Fruit fly (Drosophila melanogaster) whole organism, embryonic: ENCODE data around the gene Grasp65.

Source experiments
- Atf3 ChIP-seq: fragments of 200-800 bp; sonication (Bioruptor generic); optimal IDR thresholded peaks from 3 replicates; lab custom pipeline; 2016; ENCODE audit warnings: missing biosample characterization, missing genetic modification characterization
- C15 ChIP-seq: fragments of 200-800 bp; sonication (Bioruptor generic); IDR thresholded peaks from 3 replicates; pipeline ENCODE4 v1.3.6; 2022; ENCODE audit warnings: missing biosample characterization, missing genetic modification characterization
- CG12071 ChIP-seq: fragments of 200-800 bp; sonication (Bioruptor generic); optimal IDR thresholded peaks from 3 replicates; lab custom pipeline; 2018; ENCODE audit warnings: missing biosample characterization, mild to moderate bottlenecking, missing genetic modification characterization
- CG1529 ChIP-seq: fragments of 200-800 bp; sonication (Bioruptor generic); optimal IDR thresholded peaks from 3 replicates; lab custom pipeline; 2018; ENCODE audit warnings: missing biosample characterization, missing genetic modification characterization
- CG17186 ChIP-seq: fragments of 200-800 bp; sonication (Bioruptor generic); optimal IDR thresholded peaks from 3 replicates; lab custom pipeline; 2017; ENCODE audit warnings: missing biosample characterization, missing genetic modification reagents, missing genetic modification characterization
- CG18599 ChIP-seq: fragments of 200-800 bp; sonication (Bioruptor generic); optimal IDR thresholded peaks from 3 replicates; lab custom pipeline; 2017; ENCODE audit warnings: missing biosample characterization, missing genetic modification characterization, mild to moderate bottlenecking, moderate library complexity, missing genetic modification reagents
- CG2678 ChIP-seq: fragments of 200-800 bp; sonication (Bioruptor generic); optimal IDR thresholded peaks from 3 replicates; lab custom pipeline; 2019; ENCODE audit warnings: missing biosample characterization, mild to moderate bottlenecking, missing genetic modification characterization, moderate library complexity
- CG30403 ChIP-seq: fragments of 200-800 bp; sonication (Bioruptor generic); optimal IDR thresholded peaks from 3 replicates; lab custom pipeline; 2016; ENCODE audit warnings: missing biosample characterization, missing genetic modification characterization
- CG32772 ChIP-seq: fragments of 200-800 bp; sonication (Bioruptor generic); IDR thresholded peaks from 2 replicates; pipeline ENCODE4 v1.3.6; 2022; ENCODE audit warnings: missing biosample characterization, missing genetic modification characterization
- CG3726 ChIP-seq: fragments of 200-800 bp; sonication (Bioruptor generic); IDR thresholded peaks from 3 replicates; pipeline ENCODE4, ENCODE4 v1.3.6; 2022; ENCODE audit warnings: missing biosample characterization, missing genetic modification characterization
- CG5953 ChIP-seq: fragments of 200-800 bp; sonication (Bioruptor generic); IDR thresholded peaks from 2 replicates; pipeline ENCODE4 v1.3.6; 2022; ENCODE audit warnings: missing biosample characterization, missing genetic modification characterization
- CG6854 ChIP-seq: fragments of 200-800 bp; sonication (Bioruptor generic); optimal IDR thresholded peaks from 3 replicates; lab custom pipeline; 2017; ENCODE audit warnings: missing biosample characterization, mild to moderate bottlenecking, missing genetic modification characterization
- CG7963 ChIP-seq: fragments of 200-800 bp; sonication (Bioruptor generic); IDR thresholded peaks from 3 replicates; pipeline ENCODE4 v1.3.6; 2022; ENCODE audit warnings: missing biosample characterization, missing genetic modification characterization; ENCODE audit not compliant: partially characterized antibody
- CG8478 ChIP-seq: fragments of >200 bp; optimal IDR thresholded peaks from 2 replicates; lab custom pipeline; 2018
- CG8924 ChIP-seq: fragments of 200-800 bp; optimal IDR thresholded peaks from 3 replicates; lab custom pipeline; 2019; ENCODE audit warnings: missing biosample characterization, mild to moderate bottlenecking, missing genetic modification characterization, moderate library complexity
- Chrac-16 ChIP-seq: fragments of 200-800 bp; sonication (Bioruptor generic); optimal IDR thresholded peaks from 3 replicates; lab custom pipeline; 2016; ENCODE audit warnings: missing biosample characterization, missing genetic modification characterization
- Doc2 ChIP-seq: fragments of 200-800 bp; sonication (Bioruptor generic); IDR thresholded peaks from 2 replicates; pipeline ENCODE4 v1.3.6; 2022; ENCODE audit warnings: missing biosample characterization, missing genetic modification characterization
- Dp ChIP-seq: fragments of 200-800 bp; sonication (Bioruptor generic); optimal IDR thresholded peaks from 2 replicates; lab custom pipeline; 2018; ENCODE audit warnings: missing biosample characterization, mild to moderate bottlenecking, missing genetic modification characterization, moderate library complexity
- Drgx ChIP-seq: fragments of 200-800 bp; sonication (Bioruptor generic); IDR thresholded peaks from 2 replicates; pipeline ENCODE4 v1.3.6; 2022; ENCODE audit warnings: missing biosample characterization, missing genetic modification characterization
- ERR ChIP-seq: fragments of 200-800 bp; sonication (Bioruptor generic); optimal IDR thresholded peaks from 2 replicates; lab custom pipeline; 2016; ENCODE audit warnings: missing biosample characterization, missing genetic modification characterization
- Fer1 ChIP-seq: fragments of 200-800 bp; sonication (Bioruptor generic); optimal IDR thresholded peaks from 2 replicates; lab custom pipeline; 2017; ENCODE audit warnings: missing biosample characterization, mild to moderate bottlenecking, missing genetic modification characterization
- HmgZ ChIP-seq: fragments of 200-800 bp; sonication (Bioruptor generic); optimal IDR thresholded peaks from 2 replicates; lab custom pipeline; 2018; ENCODE audit warnings: missing biosample characterization, mild to moderate bottlenecking, missing genetic modification characterization
- Hr51 ChIP-seq, 2 experiments: fragments of 200-800 bp; sonication (Bioruptor generic); optimal IDR thresholded peaks; 2 replicates in 1 of 2; 3 replicates in 1 of 2; lab custom pipeline; 2016 to 2018; ENCODE audit warnings: missing biosample characterization in 2 of 2, missing genetic modification characterization in 2 of 2, mild to moderate bottlenecking in 1 of 2, moderate library complexity in 1 of 2
- MESR4 ChIP-seq: fragments of 200-800 bp; sonication (Bioruptor generic); optimal IDR thresholded peaks from 2 replicates; lab custom pipeline; 2018; ENCODE audit warnings: missing biosample characterization, mild to moderate bottlenecking, missing genetic modification characterization, moderate library complexity
- Mes4 ChIP-seq: fragments of 200-800 bp; sonication (Bioruptor generic); optimal IDR thresholded peaks from 2 replicates; lab custom pipeline; 2016; ENCODE audit warnings: missing biosample characterization, missing genetic modification characterization
- NK7.1 ChIP-seq: fragments of 200-800 bp; sonication (Bioruptor generic); optimal IDR thresholded peaks from 3 replicates; lab custom pipeline; 2016; ENCODE audit warnings: missing biosample characterization, missing genetic modification characterization
- Neu2 ChIP-seq: fragments of 200-800 bp; sonication (Bioruptor generic); optimal IDR thresholded peaks from 3 replicates; lab custom pipeline; 2016; ENCODE audit warnings: missing biosample characterization, missing genetic modification characterization, borderline replicate concordance
- Ravus ChIP-seq: fragments of 200-800 bp; sonication (Bioruptor generic); IDR thresholded peaks from 2 replicates; pipeline ENCODE4 v1.3.6; 2022; ENCODE audit warnings: missing biosample characterization, missing genetic modification characterization
- Rfx ChIP-seq: fragments of 200-800 bp; sonication (Bioruptor generic); IDR thresholded peaks from 2 replicates; pipeline ENCODE4 v1.3.6; 2022; ENCODE audit warnings: missing biosample characterization, missing genetic modification characterization
- Taf1 ChIP-seq: fragments of 200-800 bp; sonication (Bioruptor generic); IDR thresholded peaks from 2 replicates; pipeline ENCODE4 v1.3.6; 2022; ENCODE audit warnings: missing biosample characterization, missing genetic modification characterization
- YL-1 ChIP-seq: fragments of 200-800 bp; sonication (Bioruptor generic); optimal IDR thresholded peaks from 3 replicates; lab custom pipeline; 2017; ENCODE audit warnings: missing biosample characterization, mild to moderate bottlenecking, missing genetic modification characterization
- ara ChIP-seq: fragments of 200-800 bp; sonication (Bioruptor generic); IDR thresholded peaks from 2 replicates; pipeline ENCODE4 v1.3.6; 2022; ENCODE audit warnings: missing biosample characterization, missing genetic modification characterization
- chm ChIP-seq: fragments of 200-800 bp; sonication (Bioruptor generic); IDR thresholded peaks from 2 replicates; pipeline ENCODE4 v1.3.6; 2022; ENCODE audit warnings: missing biosample characterization, missing genetic modification characterization
- dpn ChIP-seq, 2 experiments: fragments of 200-800 bp; sonication (Bioruptor generic); optimal IDR thresholded peaks; 3 replicates each; lab custom pipeline; 2016; ENCODE audit warnings: missing biosample characterization in 2 of 2, missing genetic modification characterization in 2 of 2
- ems ChIP-seq: fragments of 200-800 bp; sonication (Bioruptor generic); optimal IDR thresholded peaks from 3 replicates; lab custom pipeline; 2016; ENCODE audit warnings: missing biosample characterization, missing genetic modification characterization
- eve ChIP-seq, 2 experiments: fragments of >200 bp; optimal IDR thresholded peaks; 2 replicates each; lab custom pipeline; 2017; ENCODE audit warnings: missing biosample characterization in 2 of 2, missing genetic modification characterization in 2 of 2
- eyg ChIP-seq: fragments of 200-800 bp; sonication (Bioruptor generic); optimal IDR thresholded peaks from 3 replicates; lab custom pipeline; 2016; ENCODE audit warnings: missing biosample characterization, missing genetic modification characterization
- fd3F ChIP-seq: fragments of 200-800 bp; sonication (Bioruptor generic); optimal IDR thresholded peaks from 2 replicates; lab custom pipeline; 2018; ENCODE audit warnings: missing biosample characterization, mild to moderate bottlenecking, missing genetic modification characterization, moderate library complexity
- grn ChIP-seq: fragments of 200-800 bp; sonication (Bioruptor generic); optimal IDR thresholded peaks from 3 replicates; lab custom pipeline; 2017; ENCODE audit warnings: missing biosample characterization, missing genetic modification characterization
- kay ChIP-seq: fragments of 200-800 bp; sonication (Bioruptor generic); optimal IDR thresholded peaks from 2 replicates; lab custom pipeline; 2016; ENCODE audit warnings: missing biosample characterization, missing genetic modification characterization
- klu ChIP-seq: fragments of 200-800 bp; sonication (Bioruptor generic); IDR thresholded peaks from 2 replicates; pipeline ENCODE4 v1.3.6; 2022; ENCODE audit warnings: missing biosample characterization, missing genetic modification characterization
- luna ChIP-seq: fragments of 200-800 bp; sonication (Bioruptor generic); optimal IDR thresholded peaks from 2 replicates; lab custom pipeline; 2016; ENCODE audit warnings: missing biosample characterization, missing genetic modification characterization
- maf-S ChIP-seq: fragments of 200-800 bp; sonication (Bioruptor generic); optimal IDR thresholded peaks from 2 replicates; lab custom pipeline; 2016; ENCODE audit warnings: missing biosample characterization, missing genetic modification characterization
- pan ChIP-seq, 4 experiments: fragments of >200 bp in 3 of 4; fragments of 200-800 bp in 1 of 4; sonication (Bioruptor generic) in 1 of 4; optimal IDR thresholded peaks in 3 of 4; IDR thresholded peaks in 1 of 4; 2 replicates each; pipeline versions ENCODE4 v1.3.6 to Lab custom; 2017 to 2022; ENCODE audit warnings: missing biosample characterization in 2 of 4, missing genetic modification characterization in 2 of 4, mixed read lengths in 1 of 4
- sd ChIP-seq: fragments of 200-800 bp; sonication (Bioruptor generic); optimal IDR thresholded peaks from 3 replicates; lab custom pipeline; 2018; ENCODE audit warnings: missing biosample characterization, mild to moderate bottlenecking, missing genetic modification characterization, moderate library complexity
- slbo ChIP-seq: fragments of 200-800 bp; sonication (Bioruptor generic); IDR thresholded peaks from 2 replicates; pipeline ENCODE4 v1.3.6; 2022; ENCODE audit warnings: missing biosample characterization, missing genetic modification characterization
- sqz ChIP-seq: fragments of 200-800 bp; sonication (Bioruptor generic); optimal IDR thresholded peaks from 3 replicates; lab custom pipeline; 2018; ENCODE audit warnings: missing biosample characterization, mild to moderate bottlenecking, missing genetic modification characterization
- ssp ChIP-seq: fragments of 200-800 bp; sonication (Bioruptor generic); IDR thresholded peaks from 2 replicates; pipeline ENCODE4 v1.3.6; 2022; ENCODE audit warnings: missing biosample characterization, missing genetic modification characterization
- tgo ChIP-seq: fragments of 200-800 bp; sonication (Bioruptor generic); IDR thresholded peaks from 3 replicates; pipeline ENCODE4 v1.3.6; 2022; ENCODE audit warnings: missing biosample characterization, missing genetic modification characterization
- vfl ChIP-seq: fragments of 200-800 bp; sonication (Bioruptor generic); optimal IDR thresholded peaks from 2 replicates; lab custom pipeline; 2016; ENCODE audit warnings: missing biosample characterization, missing genetic modification characterization
- wdn ChIP-seq: fragments of 200-800 bp; sonication (Bioruptor generic); IDR thresholded peaks from 2 replicates; pipeline ENCODE4 v1.3.6; 2022; ENCODE audit warnings: missing biosample characterization, missing genetic modification characterization
- zfh2 ChIP-seq: fragments of 200-800 bp; sonication (Bioruptor generic); optimal IDR thresholded peaks from 2 replicates; lab custom pipeline; 2016; ENCODE audit warnings: missing biosample characterization, missing genetic modification characterization

The Grasp65 gene

DNA sequence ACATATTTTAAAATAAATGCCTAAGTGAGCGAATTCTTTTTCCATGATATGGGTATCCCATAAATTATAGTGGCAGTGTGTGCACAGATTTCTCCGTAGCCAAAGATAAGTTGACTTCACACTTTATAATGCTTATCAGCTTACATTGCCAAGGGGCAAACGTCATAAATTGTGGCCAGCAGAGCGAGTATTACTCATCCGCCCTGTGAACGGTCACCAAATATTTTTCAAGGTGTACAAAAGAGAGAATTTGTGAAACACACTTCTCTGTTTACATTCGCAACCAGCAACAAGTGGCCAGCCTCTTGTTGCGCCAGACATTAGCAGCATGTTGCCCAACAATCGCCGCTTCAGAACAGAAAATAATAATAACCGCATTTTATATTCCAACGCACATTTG is 8.2 kb downstream of the Grasp65 start (continued):
- TF ChIP-seq Mes4 (GFP tag; lab: Kevin White, UChicago) (no peak), eve (GFP tag; optimal IDR thresholded peaks at IDR 0.05; lab: Kevin White, UChicago) (no peak), Chrac-16 (GFP tag; lab: Kevin White, UChicago) (no peak), eyg (GFP tag; lab: Kevin White, UChicago) (peak; percentile 0), ERR (GFP tag; lab: Kevin White, UChicago) (no peak), slbo (GFP tag; lab: Robert Waterston, UW) (no peak), CG8478 (lab: Kevin White, UChicago) (no peak), Doc2 (GFP tag; lab: Robert Waterston, UW) (no peak), Taf1 (GFP tag; lab: Robert Waterston, UW) (no peak), dpn (GFP tag; optimal IDR thresholded peaks at IDR 0.05; lab: Kevin White, UChicago) (peak; percentile 21 to 41), fd3F (peak; percentile 5), ara (GFP tag; lab: Robert Waterston, UW) (no peak; the same call in 1 of the 2 replicates), klu (GFP tag; lab: Robert Waterston, UW) (no peak), tgo (GFP tag; lab: Robert Waterston, UW) (no peak), grn (GFP tag; lab: Kevin White, UChicago) (peak; percentile 40), HmgZ (tag; lab: Kevin White, UChicago) (peak; percentile 27), CG1529 (GFP tag; lab: Kevin White, UChicago) (peak; percentile 5), Atf3 (GFP tag; lab: Kevin White, UChicago) (no peak), ems (peak; percentile 24), CG30403 (GFP tag; lab: Kevin White, UChicago) (no peak), CG8924 (tag; lab: Kevin White, UChicago) (no peak), chm (peak; percentile 61; the same call in 1 of the 2 replicates), CG6854 (GFP tag; lab: Kevin White, UChicago) (peak; percentile 23), Drgx (0 out of 2 replicates have a peak, but pooled peaks have one; percentile 16), CG7963 (no peak), CG32772 (GFP tag; lab: Robert Waterston, UW) (no peak), vfl (peak; percentile 21), CG18599 (GFP tag; lab: Kevin White, UChicago) (peak; percentile 52), ssp (GFP tag; lab: Robert Waterston, UW) (no peak), CG2678 (tag; lab: Kevin White, UChicago) (peak; percentile 59), C15 (GFP tag; lab: Robert Waterston, UW) (no peak), Fer1 (GFP tag; lab: Kevin White, UChicago) (peak; percentile 76), Dp (GFP tag; lab: Kevin White, UChicago) (no peak), maf-S (GFP tag; lab: Kevin White, UChicago) (no peak), kay (GFP tag; lab: Kevin White, UChicago) (peak; percentile 80), Hr51 (GFP tag; optimal IDR thresholded peaks at IDR 0.05; lab: Kevin White, UChicago) (peak in 1 of 2 experiments; percentile 36), Rfx (GFP tag; lab: Robert Waterston, UW) (peak; percentile 47; the same call in 1 of the 2 replicates), CG5953 (GFP tag; lab: Robert Waterston, UW) (no peak), zfh2 (GFP tag; lab: Kevin White, UChicago) (no peak), luna (GFP tag; lab: Kevin White, UChicago) (peak; percentile 31), MESR4 (GFP tag; lab: Kevin White, UChicago) (no peak), CG3726 (GFP tag; lab: Robert Waterston, UW) (no peak; the same call in 2 of the 3 replicates), NK7.1 (GFP tag; lab: Kevin White, UChicago) (peak; percentile 2), pan (optimal IDR thresholded peaks at IDR 0.05; lab: Kevin White, UChicago) (no peak), pan (GFP tag; optimal IDR thresholded peaks at IDR 0.05 in 1 of 2, IDR thresholded peaks at IDR 0.05 in 1 of 2) (peak in 1 of 2 experiments; percentile 36), YL-1 (GFP tag; lab: Kevin White, UChicago) (no peak), Neu2 (GFP tag; lab: Kevin White, UChicago) (no peak), sqz (GFP tag; lab: Kevin White, UChicago) (no peak), wdn (GFP tag; lab: Robert Waterston, UW) (no peak), CG12071 (GFP tag; lab: Kevin White, UChicago) (peak; percentile 85), sd (tag; lab: Kevin White, UChicago) (peak; percentile 74), Ravus (GFP tag; lab: Robert Waterston, UW) (no peak), CG17186 (GFP tag; lab: Kevin White, UChicago) (no peak)
